Fruit fly (Drosophila melanogaster) whole organism, embryonic: ENCODE measurements around the gene CG43078.
A peak's percentile ranks its signal among the peaks of the same experiment; 100 is the strongest.

Source experiments
- Ada2b ChIP-seq: fragments of 200-800 bp; sonication (Bioruptor generic); IDR thresholded peaks from 2 replicates; pipeline ENCODE4 v1.3.6; 2022; ENCODE audit warnings: missing biosample characterization, missing genetic modification characterization
- Adf1 ChIP-seq: fragments of 200-800 bp; sonication (Bioruptor generic); IDR thresholded peaks from 2 replicates; pipeline ENCODE4 v1.3.6; 2022; ENCODE audit warnings: missing biosample characterization, missing genetic modification characterization
- Blimp-1 ChIP-seq: fragments of 200-800 bp; sonication (Bioruptor generic); optimal IDR thresholded peaks from 3 replicates; lab custom pipeline; 2018; ENCODE audit warnings: missing biosample characterization, missing genetic modification characterization, mild to moderate bottlenecking, moderate library complexity, missing genetic modification reagents
- BtbVII ChIP-seq: fragments of 200-800 bp; sonication (Bioruptor generic); optimal IDR thresholded peaks from 3 replicates; lab custom pipeline; 2017; ENCODE audit warnings: missing biosample characterization, mild to moderate bottlenecking, missing genetic modification characterization
- CG10209 ChIP-seq: fragments of 200-800 bp; sonication (Bioruptor generic); optimal IDR thresholded peaks from 3 replicates; lab custom pipeline; 2017; ENCODE audit warnings: missing biosample characterization, mild to moderate bottlenecking, missing genetic modification characterization, missing genetic modification reagents
- CG10274 ChIP-seq: fragments of 200-800 bp; sonication (Bioruptor generic); optimal IDR thresholded peaks from 3 replicates; lab custom pipeline; 2017; ENCODE audit warnings: missing biosample characterization, mild to moderate bottlenecking, missing genetic modification characterization
- CG10431 ChIP-seq: fragments of 200-800 bp; sonication (Bioruptor generic); optimal IDR thresholded peaks from 3 replicates; lab custom pipeline; 2018; ENCODE audit warnings: missing biosample characterization, mild to moderate bottlenecking, missing genetic modification characterization
- CG12769 ChIP-seq: fragments of 200-800 bp; sonication (Bioruptor generic); optimal IDR thresholded peaks from 2 replicates; lab custom pipeline; 2019; ENCODE audit warnings: missing biosample characterization, mild to moderate bottlenecking, missing genetic modification characterization, moderate library complexity
- CG1602 ChIP-seq: fragments of 200-800 bp; sonication (Bioruptor generic); optimal IDR thresholded peaks from 3 replicates; lab custom pipeline; 2016; ENCODE audit warnings: missing biosample characterization, missing genetic modification characterization
- CG16815 ChIP-seq: fragments of 200-800 bp; sonication (Bioruptor generic); optimal IDR thresholded peaks from 3 replicates; lab custom pipeline; 2017; ENCODE audit warnings: missing biosample characterization, mild to moderate bottlenecking, missing genetic modification characterization
- CG17328 ChIP-seq: fragments of 200-800 bp; sonication (Bioruptor generic); IDR thresholded peaks from 2 replicates; pipeline ENCODE4 v1.3.6; 2022; ENCODE audit warnings: missing biosample characterization, missing genetic modification characterization
- CG1832 ChIP-seq: fragments of 200-800 bp; sonication (Bioruptor generic); optimal IDR thresholded peaks from 2 replicates; lab custom pipeline; 2017; ENCODE audit warnings: missing biosample characterization, mild to moderate bottlenecking, missing genetic modification characterization, inconsistent platforms
- CG2678 ChIP-seq: fragments of 200-800 bp; sonication (Bioruptor generic); optimal IDR thresholded peaks from 3 replicates; lab custom pipeline; 2019; ENCODE audit warnings: missing biosample characterization, mild to moderate bottlenecking, missing genetic modification characterization, moderate library complexity
- CG3726 ChIP-seq: fragments of 200-800 bp; sonication (Bioruptor generic); IDR thresholded peaks from 3 replicates; pipeline ENCODE4, ENCODE4 v1.3.6; 2022; ENCODE audit warnings: missing biosample characterization, missing genetic modification characterization
- CG3838 ChIP-seq: fragments of 200-800 bp; sonication (Bioruptor generic); optimal IDR thresholded peaks from 3 replicates; lab custom pipeline; 2016; ENCODE audit warnings: missing biosample characterization, missing genetic modification characterization
- CG7556 ChIP-seq: fragments of 200-800 bp; sonication (Bioruptor generic); optimal IDR thresholded peaks from 2 replicates; lab custom pipeline; 2017; ENCODE audit warnings: missing biosample characterization, mild to moderate bottlenecking, missing genetic modification characterization
- CG8478 ChIP-seq: fragments of >200 bp; optimal IDR thresholded peaks from 2 replicates; lab custom pipeline; 2018
- CG9797 ChIP-seq: fragments of 200-800 bp; sonication (Bioruptor generic); optimal IDR thresholded peaks from 3 replicates; lab custom pipeline; 2018; ENCODE audit warnings: missing biosample characterization, mild to moderate bottlenecking, missing genetic modification characterization
- Deaf1 ChIP-seq: fragments of 200-800 bp; optimal IDR thresholded peaks from 3 replicates; lab custom pipeline; 2019; ENCODE audit warnings: missing biosample characterization, mild to moderate bottlenecking, missing genetic modification characterization, moderate library complexity
- Dip2 ChIP-seq: fragments of 200-800 bp; sonication (Bioruptor generic); IDR thresholded peaks from 2 replicates; pipeline ENCODE4 v1.3.6; 2022; ENCODE audit warnings: missing biosample characterization, missing genetic modification characterization
- Dll ChIP-seq: fragments of 200-800 bp; sonication (Bioruptor generic); IDR thresholded peaks from 4 replicates; pipeline ENCODE4 v1.3.6; 2022; ENCODE audit warnings: missing biosample characterization, missing genetic modification characterization; ENCODE audit not compliant: partially characterized antibody
- Gug ChIP-seq: fragments of 200-800 bp; sonication (Bioruptor generic); IDR thresholded peaks from 4 replicates; pipeline ENCODE4 v1.3.6; 2022; ENCODE audit warnings: missing biosample characterization, missing genetic modification characterization
- H15 ChIP-seq: fragments of 200-800 bp; sonication (Bioruptor generic); IDR thresholded peaks from 3 replicates; pipeline ENCODE4 v1.3.6; 2022; ENCODE audit warnings: missing biosample characterization, missing genetic modification characterization
- HHEX ChIP-seq: fragments of 200-800 bp; sonication (Bioruptor generic); optimal IDR thresholded peaks from 3 replicates; lab custom pipeline; 2017; ENCODE audit warnings: missing biosample characterization, mild to moderate bottlenecking, missing genetic modification characterization, missing genetic modification reagents
- HLHmδ ChIP-seq: fragments of 200-800 bp; sonication (Bioruptor generic); optimal IDR thresholded peaks from 2 replicates; lab custom pipeline; 2018; ENCODE audit warnings: missing biosample characterization, mild to moderate bottlenecking, missing genetic modification characterization, moderate library complexity
- Hey ChIP-seq: fragments of 200-800 bp; sonication (Bioruptor generic); optimal IDR thresholded peaks from 3 replicates; lab custom pipeline; 2018; ENCODE audit warnings: missing biosample characterization, mild to moderate bottlenecking, missing genetic modification characterization
- Hmx ChIP-seq: fragments of 200-800 bp; sonication (Bioruptor generic); optimal IDR thresholded peaks from 2 replicates; lab custom pipeline; 2016; ENCODE audit warnings: missing biosample characterization, missing genetic modification characterization
- Neu2 ChIP-seq: fragments of 200-800 bp; sonication (Bioruptor generic); optimal IDR thresholded peaks from 3 replicates; lab custom pipeline; 2016; ENCODE audit warnings: missing biosample characterization, missing genetic modification characterization, borderline replicate concordance
- PHDP ChIP-seq: fragments of 200-800 bp; sonication (Bioruptor generic); optimal IDR thresholded peaks from 3 replicates; lab custom pipeline; 2018; ENCODE audit warnings: missing biosample characterization, mild to moderate bottlenecking, missing genetic modification characterization, moderate library complexity
- Poxn ChIP-seq: fragments of 200-800 bp; sonication (Bioruptor generic); IDR thresholded peaks from 2 replicates; pipeline ENCODE4 v1.3.6; 2022; ENCODE audit warnings: missing biosample characterization, missing genetic modification characterization
- Rfx ChIP-seq: fragments of 200-800 bp; sonication (Bioruptor generic); IDR thresholded peaks from 2 replicates; pipeline ENCODE4 v1.3.6; 2022; ENCODE audit warnings: missing biosample characterization, missing genetic modification characterization
- Six4 ChIP-seq: fragments of 200-800 bp; sonication (Bioruptor generic); optimal IDR thresholded peaks from 2 replicates; lab custom pipeline; 2016; ENCODE audit warnings: missing biosample characterization, missing genetic modification characterization
- Stat92E ChIP-seq, 3 experiments: fragments of >200 bp in 2 of 3; fragments of 200-800 bp in 1 of 3; sonication (Bioruptor generic) in 1 of 3; optimal IDR thresholded peaks; 2 replicates each; lab custom pipeline; 2017 to 2019; ENCODE audit warnings: missing biosample characterization in 3 of 3, missing genetic modification characterization in 3 of 3, mild to moderate bottlenecking in 1 of 3, moderate library complexity in 1 of 3
- Xbp1 ChIP-seq: fragments of 200-800 bp; sonication (Bioruptor generic); optimal IDR thresholded peaks from 3 replicates; lab custom pipeline; 2016; ENCODE audit warnings: missing biosample characterization, mild to moderate bottlenecking, missing genetic modification characterization
- ara ChIP-seq: fragments of 200-800 bp; sonication (Bioruptor generic); IDR thresholded peaks from 2 replicates; pipeline ENCODE4 v1.3.6; 2022; ENCODE audit warnings: missing biosample characterization, missing genetic modification characterization
- caup ChIP-seq: fragments of 200-800 bp; sonication (Bioruptor generic); optimal IDR thresholded peaks from 3 replicates; lab custom pipeline; 2017; ENCODE audit warnings: missing biosample characterization, mild to moderate bottlenecking, missing genetic modification characterization, moderate library complexity; ENCODE audit not compliant: severe bottlenecking
- chinmo ChIP-seq: fragments of 200-800 bp; sonication (Bioruptor generic); IDR thresholded peaks from 4 replicates; pipeline ENCODE4 v1.3.6; 2022; ENCODE audit warnings: missing biosample characterization, missing genetic modification characterization; ENCODE audit not compliant: partially characterized antibody
- ci ChIP-seq: fragments of 200-800 bp; sonication (Bioruptor generic); IDR thresholded peaks from 3 replicates; pipeline ENCODE4 v1.3.6; 2022; ENCODE audit warnings: missing biosample characterization, missing genetic modification characterization
- gce ChIP-seq: fragments of 200-800 bp; sonication (Bioruptor generic); IDR thresholded peaks from 3 replicates; pipeline ENCODE4 v1.3.6; 2022; ENCODE audit warnings: missing biosample characterization, missing genetic modification characterization
- grn ChIP-seq: fragments of 200-800 bp; sonication (Bioruptor generic); optimal IDR thresholded peaks from 3 replicates; lab custom pipeline; 2017; ENCODE audit warnings: missing biosample characterization, missing genetic modification characterization
- lmd ChIP-seq: fragments of 200-800 bp; sonication (Bioruptor generic); IDR thresholded peaks from 2 replicates; pipeline ENCODE4 v1.3.6; 2022; ENCODE audit warnings: missing biosample characterization, missing genetic modification characterization
- mam ChIP-seq: fragments of 200-800 bp; sonication (Bioruptor generic); optimal IDR thresholded peaks from 3 replicates; lab custom pipeline; 2016; ENCODE audit warnings: missing biosample characterization, missing genetic modification characterization
- nau ChIP-seq: fragments of 200-800 bp; sonication (Bioruptor generic); optimal IDR thresholded peaks from 3 replicates; lab custom pipeline; 2017; ENCODE audit warnings: missing biosample characterization, mild to moderate bottlenecking, missing genetic modification characterization, missing genetic modification reagents
- psq ChIP-seq: fragments of 200-800 bp; sonication (Bioruptor generic); optimal IDR thresholded peaks from 2 replicates; lab custom pipeline; 2017; ENCODE audit warnings: missing biosample characterization, missing genetic modification characterization
- repo ChIP-seq: fragments of 200-800 bp; sonication (Bioruptor generic); optimal IDR thresholded peaks from 2 replicates; lab custom pipeline; 2016; ENCODE audit warnings: missing biosample characterization, missing genetic modification characterization
- ro ChIP-seq: fragments of 200-800 bp; sonication (Bioruptor generic); IDR thresholded peaks from 2 replicates; pipeline ENCODE4 v1.3.6; 2022; ENCODE audit warnings: missing biosample characterization, missing genetic modification characterization
- sd ChIP-seq: fragments of 200-800 bp; sonication (Bioruptor generic); optimal IDR thresholded peaks from 3 replicates; lab custom pipeline; 2018; ENCODE audit warnings: missing biosample characterization, mild to moderate bottlenecking, missing genetic modification characterization, moderate library complexity
- sens ChIP-seq: fragments of 200-800 bp; sonication (Bioruptor generic); peaks from one replicate; lab custom pipeline; 2016; ENCODE audit warnings: missing biosample characterization, missing genetic modification characterization
- slou ChIP-seq: fragments of 200-800 bp; sonication (Bioruptor generic); optimal IDR thresholded peaks from 3 replicates; lab custom pipeline; 2016; ENCODE audit warnings: missing biosample characterization, missing genetic modification characterization
- sr ChIP-seq: fragments of 200-800 bp; sonication (Bioruptor generic); IDR thresholded peaks from 3 replicates; pipeline ENCODE4 v1.3.6; 2022; ENCODE audit warnings: missing biosample characterization, missing genetic modification characterization
- zen2 ChIP-seq: fragments of 200-800 bp; sonication (Bioruptor generic); IDR thresholded peaks from 3 replicates; pipeline ENCODE4 v1.3.6; 2022; ENCODE audit warnings: missing biosample characterization, missing genetic modification characterization; ENCODE audit not compliant: partially characterized antibody

The CG43078 gene

dm6 chr3L:8554024-8554642 is 22.5 kb upstream of the CG43078 start (continued):
- TF ChIP-seq Gug (GFP tag; lab: Robert Waterston, UW) (no peak), CG1602 (GFP tag; lab: Kevin White, UChicago) (no peak), Six4 (GFP tag; lab: Kevin White, UChicago) (no peak), sr (peak; percentile 94), nau (GFP tag; lab: Kevin White, UChicago) (no peak), zen2 (GFP tag; lab: Robert Waterston, UW) (no peak), caup (GFP tag; lab: Kevin White, UChicago) (no peak), H15 (GFP tag; lab: Robert Waterston, UW) (no peak), ro (GFP tag; lab: Robert Waterston, UW) (no peak), Deaf1 (tag; lab: Kevin White, UChicago) (peak; percentile 19), mam (GFP tag; lab: Kevin White, UChicago) (no peak), CG10431 (GFP tag; lab: Kevin White, UChicago) (no peak), CG7556 (GFP tag; lab: Kevin White, UChicago) (no peak), CG3726 (GFP tag; lab: Robert Waterston, UW) (no peak), Hmx (GFP tag; lab: Kevin White, UChicago) (no peak), repo (GFP tag; lab: Kevin White, UChicago) (no peak), CG8478 (lab: Kevin White, UChicago) (no peak), chinmo (GFP tag; lab: Robert Waterston, UW) (peak; percentile 89), CG2678 (tag; lab: Kevin White, UChicago) (no peak), ci (GFP tag; lab: Robert Waterston, UW) (peak; percentile 27; the same call in 1 of the 3 replicates), grn (peak; percentile 26), HLHmδ (GFP tag; lab: Kevin White, UChicago) (no peak), CG16815 (no peak), gce (GFP tag; lab: Robert Waterston, UW) (no peak), PHDP (no peak), lmd (GFP tag; lab: Robert Waterston, UW) (no peak), CG1832 (GFP tag; lab: Kevin White, UChicago) (no peak), CG9797 (GFP tag; lab: Kevin White, UChicago) (no peak), Poxn (no peak), Ada2b (GFP tag; lab: Robert Waterston, UW) (no peak), slou (GFP tag; lab: Kevin White, UChicago) (no peak), CG10209 (GFP tag; lab: Kevin White, UChicago) (no peak), CG12769 (peak; percentile 13), Hey (tag; lab: Kevin White, UChicago) (no peak), CG10274 (GFP tag; lab: Kevin White, UChicago) (no peak), sd (tag; lab: Kevin White, UChicago) (peak; percentile 68), Xbp1 (GFP tag; lab: Kevin White, UChicago) (no peak), Neu2 (GFP tag; lab: Kevin White, UChicago) (no peak), Dll (GFP tag; lab: Robert Waterston, UW) (no peak), BtbVII (GFP tag; lab: Kevin White, UChicago) (no peak), Rfx (GFP tag; lab: Robert Waterston, UW) (no peak), sens (GFP tag; lab: Kevin White, UChicago) (no peak), Blimp-1 (GFP tag; lab: Kevin White, UChicago) (peak; percentile 72), Adf1 (no peak), CG3838 (GFP tag; lab: Kevin White, UChicago) (no peak), CG17328 (no peak), HHEX (no peak), psq (GFP tag; lab: Kevin White, UChicago) (no peak), Stat92E (GFP tag; optimal IDR thresholded peaks at IDR 0.05; lab: Kevin White, UChicago) (no peak), ara (GFP tag; lab: Robert Waterston, UW) (0 out of 2 replicates have a peak, but pooled peaks have one; percentile 43), Dip2 (GFP tag; lab: Robert Waterston, UW) (no peak)
